Fruit fly (Drosophila melanogaster) Kc167 (cell line): ENCODE results near the gene CG8671.

Experiments
- Myc ChIP-seq: fragments of >200 bp; optimal IDR thresholded peaks from 2 replicates; lab custom pipeline; 2017; ENCODE audit warnings: missing external identifiers
- h ChIP-seq: fragments of >200 bp; optimal IDR thresholded peaks from 3 replicates; lab custom pipeline; 2018; ENCODE audit warnings: missing external identifiers
- insv ChIP-seq: fragments of >200 bp; optimal IDR thresholded peaks from 3 replicates; lab custom pipeline; 2018; ENCODE audit warnings: missing external identifiers
- psq ChIP-seq: fragments of >200 bp; optimal IDR thresholded peaks from 2 replicates; lab custom pipeline; 2017; ENCODE audit warnings: missing external identifiers
- ttk ChIP-seq: sonication (Bioruptor generic); optimal IDR thresholded peaks from 2 replicates; lab custom pipeline; 2017; ENCODE audit warnings: missing external identifiers

DNA sequence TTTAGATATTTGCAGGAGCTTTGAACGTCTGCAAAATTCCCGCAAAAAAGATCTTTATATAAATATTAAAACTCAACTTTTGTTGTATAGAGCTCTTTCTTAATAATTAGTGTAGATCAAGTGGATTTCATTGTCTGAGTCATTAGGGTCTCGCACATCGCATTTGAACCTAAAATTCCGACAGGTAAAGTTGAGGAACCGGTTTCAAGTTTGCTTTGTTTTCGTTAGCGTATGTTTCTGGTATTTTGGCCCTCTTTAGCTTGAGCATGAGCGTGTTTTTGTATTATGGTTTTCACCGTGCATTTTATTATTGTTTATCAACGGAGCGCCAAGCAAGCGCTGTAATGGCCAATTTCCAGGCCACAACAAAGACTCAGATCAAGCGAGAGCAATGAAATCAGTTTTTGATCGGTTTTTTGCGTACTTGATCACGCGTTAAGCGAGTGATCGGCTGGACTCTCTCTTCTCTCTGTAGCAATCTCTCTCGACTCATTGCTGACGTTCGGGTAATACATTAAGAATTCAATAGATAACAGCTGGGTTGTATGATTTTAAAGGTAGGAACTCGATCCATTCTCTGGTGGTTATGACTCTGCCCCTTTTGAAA lies 50.2 kb downstream of the CG8671 start:
- TF ChIP-seq psq (no peak), insv (lab: Kevin White, UChicago) (no peak), ttk (no peak), h (lab: Kevin White, UChicago) (no peak), Myc (no peak)
